Fruit fly (Drosophila melanogaster): ENCODE results near the gene Met75Ca.
A peak's percentile ranks its signal among the peaks of the same experiment; 100 is the strongest.

Met75Ca gene

dm6 chr3L:18439809-18440256 is 32.4 kb downstream of the Met75Ca start, which contains the start of gene skl (continued):
- TF ChIP-seq CG1792 (GFP tag; optimal IDR thresholded peaks at IDR 0.05) (no peak), Atf-2 (GFP tag; optimal IDR thresholded peaks at IDR 0.05) (no peak), pita (GFP tag; optimal IDR thresholded peaks at IDR 0.05) (no peak), CG9609 (GFP tag; optimal IDR thresholded peaks at IDR 0.05) (no peak), wor (GFP tag; IDR thresholded peaks at IDR 0.05) (no peak), Ssrp (tag; optimal IDR thresholded peaks at IDR 0.05) (no peak), H2.0 (GFP tag; IDR thresholded peaks at IDR 0.05) (no peak), CG15011 (GFP tag; optimal IDR thresholded peaks at IDR 0.05) (no peak), Hmr (GFP tag; optimal IDR thresholded peaks at IDR 0.05) (no peak), cas (GFP tag; IDR thresholded peaks at IDR 0.05) (no peak), wek (GFP tag; optimal IDR thresholded peaks at IDR 0.05) (no peak), CG14965 (GFP tag; optimal IDR thresholded peaks at IDR 0.05; ENCODE audit: borderline replicate concordance) (no peak), Vsx1 (GFP tag; optimal IDR thresholded peaks at IDR 0.05) (no peak), org-1 (GFP tag; optimal IDR thresholded peaks at IDR 0.05) (no peak), CG10462 (GFP tag; optimal IDR thresholded peaks at IDR 0.05) (no peak), Atf6 (GFP tag; IDR thresholded peaks at IDR 0.05) (no peak), twi (tag; optimal IDR thresholded peaks at IDR 0.05) (peak; percentile 7), lola (GFP tag; optimal IDR thresholded peaks at IDR 0.05) (no peak), Jarid2 (GFP tag; optimal IDR thresholded peaks at IDR 0.05) (peak; percentile 96), Dref (GFP tag; IDR thresholded peaks at IDR 0.05) (no peak), Eip74EF (GFP tag; optimal IDR thresholded peaks at IDR 0.05) (no peak), dm (GFP tag; optimal IDR thresholded peaks at IDR 0.05) (no peak), Nf-YB (GFP tag; optimal IDR thresholded peaks at IDR 0.05) (peak; percentile 81), wdn (GFP tag; IDR thresholded peaks at IDR 0.05) (no peak), CG2202 (tag; optimal IDR thresholded peaks at IDR 0.05) (no peak), ham (GFP tag; IDR thresholded peaks at IDR 0.05) (no peak), Deaf1 (tag; optimal IDR thresholded peaks at IDR 0.05) (peak; percentile 40), Ravus (GFP tag; IDR thresholded peaks at IDR 0.05) (no peak), NfI (GFP tag; optimal IDR thresholded peaks at IDR 0.05) (no peak), sim (GFP tag; IDR thresholded peaks at IDR 0.05) (no peak), CG12299 (tag; optimal IDR thresholded peaks at IDR 0.05) (no peak), CG33213 (GFP tag; optimal IDR thresholded peaks at IDR 0.05) (no peak), CG10654 (GFP tag; optimal IDR thresholded peaks at IDR 0.05) (no peak), CG11695 (GFP tag; IDR thresholded peaks at IDR 0.05) (no peak), E2f2 (GFP tag; IDR thresholded peaks at IDR 0.05) (no peak), CG8924 (tag; optimal IDR thresholded peaks at IDR 0.05) (peak; percentile 25), chinmo (GFP tag; IDR thresholded peaks at IDR 0.05; ENCODE audit: partially characterized antibody) (no peak), CG32532 (GFP tag; IDR thresholded peaks at IDR 0.05) (no peak), CG13296 (GFP tag; optimal IDR thresholded peaks at IDR 0.05) (no peak), jing (GFP tag; optimal IDR thresholded peaks at IDR 0.05) (no peak), CG6689 (GFP tag; IDR thresholded peaks at IDR 0.05) (no peak), D (optimal IDR thresholded peaks at IDR 0.05) (no peak), D (GFP tag; optimal IDR thresholded peaks at IDR 0.05) (no peak), CG3065 (GFP tag; optimal IDR thresholded peaks at IDR 0.05) (no peak), unc-4 (GFP tag; IDR thresholded peaks at IDR 0.05; ENCODE audit: partially characterized antibody) (no peak), CG12391 (tag; optimal IDR thresholded peaks at IDR 0.05) (no peak), Side (GFP tag; optimal IDR thresholded peaks at IDR 0.05) (no peak), CG10565 (GFP tag; optimal IDR thresholded peaks at IDR 0.05) (no peak), CG1602 (GFP tag; optimal IDR thresholded peaks at IDR 0.05) (no peak), CG3726 (GFP tag; IDR thresholded peaks at IDR 0.05) (no peak), gcm (GFP tag; optimal IDR thresholded peaks at IDR 0.05) (peak; percentile 67), CG11504 (tag; optimal IDR thresholded peaks at IDR 0.05) (no peak)
